Worm (Caenorhabditis elegans): Measurements from ENCODE around the gene C38D4.10.

The C38D4.10 gene

ce11 chrIII:4765474-4765873 is 16.9 kb upstream of the C38D4.10 start, which contains the start of gene B0393.5:
Gene B0393.5, plus strand, starts transcription at chrIII:4765774.
- TF ChIP-seq lir-3 (tag; optimal IDR thresholded peaks at IDR 0.05; ENCODE audit: poor library complexity): no peak
- TF ChIP-seq zag-1 (tag; optimal IDR thresholded peaks at IDR 0.05): no peak
- TF ChIP-seq snu-23 (GFP tag; optimal IDR thresholded peaks at IDR 0.05): no peak
- no peak for TF ChIP-seq nhr-90 (tag; optimal IDR thresholded peaks at IDR 0.05; ENCODE audit: poor library complexity)
- no peak for TF ChIP-seq F16B12.6 (tag; optimal IDR thresholded peaks at IDR 0.05)
- no peak for TF ChIP-seq ceh-90 (tag; optimal IDR thresholded peaks at IDR 0.05)
- no peak for TF ChIP-seq mef-2 (tag; optimal IDR thresholded peaks at IDR 0.05)
- no peak for TF ChIP-seq unc-30 (tag; optimal IDR thresholded peaks at IDR 0.05)
- no peak for TF ChIP-seq elt-2 (tag; optimal IDR thresholded peaks at IDR 0.05)
- TF ChIP-seq egl-13 (tag; optimal IDR thresholded peaks at IDR 0.05): no peak
- TF ChIP-seq alr-1 (tag; optimal IDR thresholded peaks at IDR 0.05; ENCODE audit: borderline replicate concordance): no peak
- no peak for TF ChIP-seq isw-1 (GFP tag; IDR thresholded peaks at IDR 0.05)
- TF ChIP-seq mab-9 (GFP tag; IDR thresholded peaks at IDR 0.05): no peak
- TF ChIP-seq pqm-1 (tag; optimal IDR thresholded peaks at IDR 0.05): no peak
- TF ChIP-seq hlh-17 (GFP tag; optimal IDR thresholded peaks at IDR 0.05; ENCODE audit: borderline replicate concordance): no peak
- TF ChIP-seq ceh-63 (GFP tag; optimal IDR thresholded peaks at IDR 0.05): no peak
- no peak for TF ChIP-seq nhr-84 (tag; optimal IDR thresholded peaks at IDR 0.05)
- no peak for TF ChIP-seq elt-3 (tag; optimal IDR thresholded peaks at IDR 0.05)
- no peak for TF ChIP-seq skn-1 (tag; optimal IDR thresholded peaks at IDR 0.05)
- no peak for TF ChIP-seq ceh-8 (GFP tag; optimal IDR thresholded peaks at IDR 0.05)

ce11 chrIII:4766842-4767241 is 15.5 kb upstream of the C38D4.10 start:
- TF ChIP-seq mab-9 (GFP tag; IDR thresholded peaks at IDR 0.05) (no peak), ceh-88 (GFP tag; IDR thresholded peaks at IDR 0.05) (no peak), blmp-1 (tag; optimal IDR thresholded peaks at IDR 0.05) (peak; percentile 59), tbx-2 (tag; optimal IDR thresholded peaks at IDR 0.05) (no peak), aly-2 (tag; optimal IDR thresholded peaks at IDR 0.05) (no peak), elt-3 (tag; optimal IDR thresholded peaks at IDR 0.05) (peak in 1 of 6 experiments; percentile 5), lin-15B (tag; optimal IDR thresholded peaks at IDR 0.05) (no peak), elt-2 (tag; optimal IDR thresholded peaks at IDR 0.05) (peak; percentile 39), mef-2 (tag; optimal IDR thresholded peaks at IDR 0.05) (no peak), fkh-10 (GFP tag; optimal IDR thresholded peaks at IDR 0.05) (no peak), pax-3 (tag; optimal IDR thresholded peaks at IDR 0.05) (no peak)

- TF ChIP-seq blmp-1 (tag; optimal IDR thresholded peaks at IDR 0.05) (peak; percentile 94), elt-3 (tag; optimal IDR thresholded peaks at IDR 0.05) (peak in 1 of 6 experiments; percentile 14), ama-1 (optimal IDR thresholded peaks at IDR 0.05) (no peak), aly-2 (tag; optimal IDR thresholded peaks at IDR 0.05) (no peak)
Measured at ce11 chrIII:4767869-4768645, 14.3 kb upstream of the C38D4.10 start.

DNA sequence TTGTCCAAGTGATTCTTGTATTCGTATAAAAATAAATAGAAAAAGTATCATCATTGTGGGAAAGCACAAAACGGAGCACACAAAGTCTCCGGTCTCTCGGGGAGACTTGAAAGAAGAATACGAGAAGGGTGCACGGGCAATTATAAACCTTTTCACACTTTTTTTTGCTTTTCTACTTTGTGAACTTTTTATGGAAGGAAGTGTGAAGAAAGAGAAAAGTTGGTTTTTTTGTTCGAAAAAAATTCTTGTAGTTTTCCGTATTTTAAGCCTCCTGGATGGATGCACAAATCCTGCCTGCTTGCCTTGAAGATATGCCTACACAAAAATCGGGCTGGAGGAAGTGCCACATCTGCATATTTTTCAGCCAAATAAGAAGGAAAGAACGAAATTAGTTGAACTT is 4.3 kb upstream of the C38D4.10 start, which contains the start of gene B0393.7:
TSS of gene B0393.7 (minus strand) at position 101 of the 400 bp plus-strand sequence.
- TF ChIP-seq ztf-11 (tag; optimal IDR thresholded peaks at IDR 0.05) (no peak), nhr-237 (tag; optimal IDR thresholded peaks at IDR 0.05) (no peak), isw-1 (GFP tag; IDR thresholded peaks at IDR 0.05) (no peak), vab-15 (tag; optimal IDR thresholded peaks at IDR 0.05) (no peak), zag-1 (tag; optimal IDR thresholded peaks at IDR 0.05) (no peak), hpl-2 (GFP tag; optimal IDR thresholded peaks at IDR 0.05) (no peak), dpl-1 (GFP tag; optimal IDR thresholded peaks at IDR 0.05) (no peak), lin-13 (GFP tag; optimal IDR thresholded peaks at IDR 0.05) (no peak), egl-13 (tag; optimal IDR thresholded peaks at IDR 0.05) (no peak), nhr-71 (tag; optimal IDR thresholded peaks at IDR 0.05) (no peak), ceh-82 (tag; optimal IDR thresholded peaks at IDR 0.05) (no peak), mdl-1 (tag; optimal IDR thresholded peaks at IDR 0.05) (no peak), ets-5 (GFP tag; IDR thresholded peaks at IDR 0.05) (no peak), efl-3 (GFP tag; optimal IDR thresholded peaks at IDR 0.05) (no peak), ceh-8 (GFP tag; optimal IDR thresholded peaks at IDR 0.05) (no peak), zip-4 (GFP tag; optimal IDR thresholded peaks at IDR 0.05) (no peak), grh-1 (GFP tag; IDR thresholded peaks at IDR 0.05) (no peak)

All from whole organism, L1 larva.